Worm (Caenorhabditis elegans) whole organism, young adult: ENCODE measurements around the gene acp-1.

ENCODE experiments used
- F37B4.10 ChIP-seq: fragments of 200-800 bp; sonication (Bioruptor generic); IDR thresholded peaks from 2 replicates; pipeline ENCODE4 v1.3.6; 2022; ENCODE audit warnings: missing genetic modification characterization, missing compliant biosample characterization
- F49E8.2 ChIP-seq: sonication (generic microtip); optimal IDR thresholded peaks from 3 replicates; lab custom pipeline; 2017; ENCODE audit warnings: missing genetic modification characterization, mild to moderate bottlenecking, missing compliant biosample characterization, antibody characterized with exemption, moderate library complexity; ENCODE audit not compliant: insufficient read depth
- F52B5.7 ChIP-seq: sonication (generic microtip); optimal IDR thresholded peaks from 2 replicates; lab custom pipeline; 2016; ENCODE audit warnings: mild to moderate bottlenecking, missing genetic modification characterization, missing compliant biosample characterization
- T07F8.4 ChIP-seq: sonication (generic microtip); optimal IDR thresholded peaks from 2 replicates; lab custom pipeline; 2016; ENCODE audit warnings: mild to moderate bottlenecking, missing genetic modification characterization, moderate library complexity, missing compliant biosample characterization
- T26A5.8 ChIP-seq: sonication (generic microtip); optimal IDR thresholded peaks from 2 replicates; lab custom pipeline; 2016; ENCODE audit warnings: missing genetic modification characterization, missing compliant biosample characterization
- Y67H2A.10 ChIP-seq: fragments of 200-800 bp; sonication (Bioruptor generic); conservative IDR thresholded peaks from 2 replicates; pipeline ENCODE4 v1.3.6; 2022; ENCODE audit warnings: missing genetic modification reagents, missing genetic modification characterization, missing compliant biosample characterization
- ama-1 ChIP-seq, 3 experiments: fragments of 150-350 bp in 1 of 3; sonication (generic microtip) in 2 of 3; optimal IDR thresholded peaks; 2 replicates each; lab custom pipeline; 2014 to 2018; ENCODE audit warnings: missing biosample characterization in 2 of 3, missing genetic modification characterization in 2 of 3, missing genetic modification reagents in 2 of 3
- aptf-3 ChIP-seq: fragments of 200-800 bp; sonication (Bioruptor generic); IDR thresholded peaks from 2 replicates; pipeline ENCODE4 v1.3.6; 2022; ENCODE audit warnings: missing genetic modification characterization, missing compliant biosample characterization
- athp-1 ChIP-seq: sonication (generic microtip); optimal IDR thresholded peaks from 2 replicates; lab custom pipeline; 2017; ENCODE audit warnings: mild to moderate bottlenecking, missing genetic modification characterization, missing compliant biosample characterization
- ceh-91 ChIP-seq: fragments of 200-800 bp; sonication (Bioruptor generic); IDR thresholded peaks from 2 replicates; pipeline ENCODE4 v1.3.6; 2022; ENCODE audit warnings: missing genetic modification reagents, missing genetic modification characterization, missing compliant biosample characterization
- chd-7 ChIP-seq: sonication (generic microtip); optimal IDR thresholded peaks from 2 replicates; lab custom pipeline; 2016; ENCODE audit warnings: mild to moderate bottlenecking, missing genetic modification characterization, moderate library complexity, missing compliant biosample characterization
- die-1 ChIP-seq: sonication (generic microtip); optimal IDR thresholded peaks from 2 replicates; lab custom pipeline; 2016; ENCODE audit warnings: missing genotype, mild to moderate bottlenecking, missing genetic modification characterization, missing compliant biosample characterization
- dox-1 ChIP-seq: fragments of 200-800 bp; sonication (Bioruptor generic); IDR thresholded peaks from 2 replicates; pipeline ENCODE4 v1.3.6; 2022; ENCODE audit warnings: missing genetic modification reagents, missing genetic modification characterization, missing compliant biosample characterization
- ekl-4 ChIP-seq: fragments of 200-800 bp; sonication (Bioruptor generic); IDR thresholded peaks from 2 replicates; pipeline ENCODE4 v1.3.6; 2022; ENCODE audit warnings: missing genetic modification reagents, missing genetic modification characterization, missing compliant biosample characterization
- hlh-26 ChIP-seq: fragments of 200-800 bp; sonication (Bioruptor generic); conservative IDR thresholded peaks from 2 replicates; pipeline ENCODE4 v1.3.6; 2022; ENCODE audit warnings: missing genetic modification reagents, missing genetic modification characterization, missing compliant biosample characterization
- hrde-1 ChIP-seq: sonication (generic microtip); optimal IDR thresholded peaks from 2 replicates; lab custom pipeline; 2016; ENCODE audit warnings: missing genetic modification characterization, mild to moderate bottlenecking, missing compliant biosample characterization, moderate library complexity, missing genotype, missing genetic modification reagents, borderline replicate concordance
- lsl-1 ChIP-seq: fragments of 200-800 bp; sonication (Bioruptor generic); optimal IDR thresholded peaks from 2 replicates; lab custom pipeline; 2018; ENCODE audit warnings: mild to moderate bottlenecking, missing genetic modification characterization, moderate library complexity, missing compliant biosample characterization
- lsy-27 ChIP-seq: sonication (generic microtip); optimal IDR thresholded peaks from 2 replicates; lab custom pipeline; 2017; ENCODE audit warnings: missing genetic modification characterization, mild to moderate bottlenecking, missing compliant biosample characterization, antibody characterized with exemption, missing genotype, borderline replicate concordance; ENCODE audit not compliant: insufficient read depth
- madf-3 ChIP-seq: fragments of 200-800 bp; sonication (Bioruptor generic); IDR thresholded peaks from 2 replicates; pipeline ENCODE4 v1.3.6; 2022; ENCODE audit warnings: missing genetic modification reagents, missing genetic modification characterization, missing compliant biosample characterization
- madf-6 ChIP-seq: fragments of 200-800 bp; sonication (Bioruptor generic); IDR thresholded peaks from 2 replicates; pipeline ENCODE4 v1.3.6; 2022; ENCODE audit warnings: missing genetic modification reagents, missing genetic modification characterization, missing compliant biosample characterization
- nhr-80 ChIP-seq: sonication (generic microtip); optimal IDR thresholded peaks from 2 replicates; lab custom pipeline; 2016; ENCODE audit warnings: missing genetic modification characterization, missing compliant biosample characterization
- sea-2 ChIP-seq: fragments of 200-800 bp; sonication (Bioruptor generic); IDR thresholded peaks from 2 replicates; pipeline ENCODE4 v1.3.6; 2022; ENCODE audit warnings: missing genetic modification characterization, missing compliant biosample characterization
- ztf-22 ChIP-seq: fragments of 200-800 bp; sonication (Bioruptor generic); optimal IDR thresholded peaks from 2 replicates; lab custom pipeline; 2018; ENCODE audit warnings: mild to moderate bottlenecking, missing genetic modification characterization, moderate library complexity, missing compliant biosample characterization

The acp-1 gene

ce11 chrX:3339882-3340281 is 45.4 kb downstream of the acp-1 start:
- TF ChIP-seq dox-1 (GFP tag; lab: Robert Waterston, UW): no peak
- no peak for TF ChIP-seq aptf-3 (GFP tag; lab: Robert Waterston, UW)
- no peak for TF ChIP-seq ztf-22 (GFP tag; lab: Kevin White, UChicago)
- no peak for TF ChIP-seq hrde-1 (tag; lab: Kevin White, UChicago)
- TF ChIP-seq F49E8.2: no peak
- TF ChIP-seq chd-7: no peak
- no peak for TF ChIP-seq athp-1 (tag; lab: Kevin White, UChicago)
- TF ChIP-seq ekl-4: no peak
- TF ChIP-seq madf-6 (GFP tag; lab: Robert Waterston, UW): no peak
- no peak for TF ChIP-seq Y67H2A.10 (GFP tag; lab: Robert Waterston, UW)
- TF ChIP-seq lsl-1 (GFP tag; lab: Kevin White, UChicago): no peak
- no peak for TF ChIP-seq ama-1 (optimal IDR thresholded peaks at IDR 0.05; lab: Kevin White, UChicago)
- no peak for TF ChIP-seq ama-1 (GFP tag; optimal IDR thresholded peaks at IDR 0.05; lab: Kevin White, UChicago)
- no peak for TF ChIP-seq die-1 (tag; lab: Kevin White, UChicago)
- no peak for TF ChIP-seq F52B5.7 (tag; lab: Kevin White, UChicago)
- no peak for TF ChIP-seq T26A5.8 (tag; lab: Kevin White, UChicago)
- no peak for TF ChIP-seq ceh-91

- TF ChIP-seq athp-1 (tag; lab: Kevin White, UChicago) (no peak), madf-3 (GFP tag; lab: Robert Waterston, UW) (no peak), nhr-80 (tag; lab: Kevin White, UChicago) (peak; percentile 78), T07F8.4 (tag; lab: Kevin White, UChicago) (no peak), hlh-26 (GFP tag; lab: Robert Waterston, UW) (no peak), F37B4.10 (no peak), lsy-27 (no peak), sea-2 (GFP tag; lab: Robert Waterston, UW) (no peak)
These were observed 51.1 kb downstream of the acp-1 start for ce11 chrX:3334115-3334514.
